Worm (Caenorhabditis elegans) whole organism, young adult: ENCODE results near the gene daf-10.

Experiments used
- B0035.1 ChIP-seq: sonication (generic microtip); optimal IDR thresholded peaks from 2 replicates; lab custom pipeline; 2016; ENCODE audit warnings: missing genetic modification characterization, mild to moderate bottlenecking, missing compliant biosample characterization, missing genotype, missing genetic modification reagents
- Y56A3A.18 ChIP-seq: fragments of 200-800 bp; sonication (Bioruptor generic); IDR thresholded peaks from 2 replicates; pipeline ENCODE4 v1.3.6; 2022; ENCODE audit warnings: missing genetic modification reagents, missing genetic modification characterization, missing compliant biosample characterization
- attf-5 ChIP-seq: fragments of 200-800 bp; sonication (Bioruptor generic); optimal IDR thresholded peaks from 2 replicates; lab custom pipeline; 2018; ENCODE audit warnings: mild to moderate bottlenecking, missing genetic modification characterization, missing compliant biosample characterization
- cebp-1 ChIP-seq, 2 experiments: fragments of 200-800 bp in 1 of 2; sonication (Bioruptor generic) in 1 of 2; sonication (generic microtip) in 1 of 2; IDR thresholded peaks in 1 of 2; optimal IDR thresholded peaks in 1 of 2; 2 replicates each; pipeline versions ENCODE4 v1.3.6 to Lab custom; 2017 to 2022; ENCODE audit warnings: missing compliant biosample characterization in 2 of 2, missing genetic modification characterization in 2 of 2, mild to moderate bottlenecking in 1 of 2, missing genetic modification reagents in 1 of 2, moderate library complexity in 1 of 2
- dox-1 ChIP-seq: fragments of 200-800 bp; sonication (Bioruptor generic); IDR thresholded peaks from 2 replicates; pipeline ENCODE4 v1.3.6; 2022; ENCODE audit warnings: missing genetic modification reagents, missing genetic modification characterization, missing compliant biosample characterization
- fkh-3 ChIP-seq: sonication (generic microtip); optimal IDR thresholded peaks from 2 replicates; lab custom pipeline; 2016; ENCODE audit warnings: mild to moderate bottlenecking, missing genetic modification characterization, missing compliant biosample characterization
- let-607 ChIP-seq, 2 experiments: fragments of 200-800 bp in 1 of 2; sonication (Bioruptor generic) in 1 of 2; sonication (generic microtip) in 1 of 2; optimal IDR thresholded peaks; 2 replicates each; lab custom pipeline; 2016 to 2018; ENCODE audit warnings: mild to moderate bottlenecking in 2 of 2, missing compliant biosample characterization in 2 of 2, missing genetic modification characterization in 2 of 2, moderate library complexity in 2 of 2, missing genotype in 1 of 2
- lin-54 ChIP-seq: fragments of 200-800 bp; sonication (Bioruptor generic); optimal IDR thresholded peaks from 2 replicates; lab custom pipeline; 2018; ENCODE audit warnings: mild to moderate bottlenecking, missing genetic modification characterization, missing compliant biosample characterization
- rcor-1 ChIP-seq: fragments of 200-800 bp; sonication (Bioruptor generic); IDR thresholded peaks from 2 replicates; pipeline ENCODE4 v1.3.6; 2022; ENCODE audit warnings: missing genetic modification reagents, missing genetic modification characterization, missing compliant biosample characterization
- ztf-25 ChIP-seq: fragments of 200-800 bp; sonication (Bioruptor generic); IDR thresholded peaks from 2 replicates; pipeline ENCODE4 v1.3.6; 2022; ENCODE audit warnings: missing genetic modification reagents, missing genetic modification characterization, missing compliant biosample characterization

- TF ChIP-seq ztf-25 (GFP tag; lab: Robert Waterston, UW), result no peak; the same call in 1 of the 2 replicates
- TF ChIP-seq Y56A3A.18 (GFP tag; lab: Robert Waterston, UW), result 0 out of 2 replicates have a peak, but pooled peaks have one; percentile 26
- TF ChIP-seq B0035.1, result no peak
- TF ChIP-seq dox-1 (GFP tag; lab: Robert Waterston, UW), result no peak
- no peak for TF ChIP-seq lin-54 (GFP tag; lab: Kevin White, UChicago)
- TF ChIP-seq cebp-1 (GFP tag; IDR thresholded peaks at IDR 0.05; lab: Robert Waterston, UW), result peak; percentile 52; the same call in 1 of the 2 replicates
- no peak for TF ChIP-seq cebp-1 (tag; optimal IDR thresholded peaks at IDR 0.05; lab: Kevin White, UChicago)
- peak in 1 of 2 experiments; percentile 46 for TF ChIP-seq let-607 (tag; optimal IDR thresholded peaks at IDR 0.05; lab: Kevin White, UChicago)
- no peak for TF ChIP-seq rcor-1 (GFP tag; lab: Robert Waterston, UW)
- TF ChIP-seq fkh-3 (tag; lab: Kevin White, UChicago), result no peak
- TF ChIP-seq attf-5 (GFP tag; lab: Kevin White, UChicago), result no peak
These were observed 45.2 kb upstream of the daf-10 start for ce11 chrIV:9191183-9191582.
